Fruit fly (Drosophila melanogaster) Kc167 (cell line): Measurements from ENCODE around the gene CG34117.

Source experiments
- Myc ChIP-seq: fragments of >200 bp; optimal IDR thresholded peaks from 2 replicates; lab custom pipeline; 2017; ENCODE audit warnings: missing external identifiers
- Sin3A ChIP-seq: fragments of >200 bp; optimal IDR thresholded peaks from 2 replicates; lab custom pipeline; 2018; ENCODE audit warnings: missing external identifiers
- h ChIP-seq: fragments of >200 bp; optimal IDR thresholded peaks from 3 replicates; lab custom pipeline; 2018; ENCODE audit warnings: missing external identifiers
- insv ChIP-seq: fragments of >200 bp; optimal IDR thresholded peaks from 3 replicates; lab custom pipeline; 2018; ENCODE audit warnings: missing external identifiers
- psq ChIP-seq: fragments of >200 bp; optimal IDR thresholded peaks from 2 replicates; lab custom pipeline; 2017; ENCODE audit warnings: missing external identifiers

dm6 chr3R:9378644-9379411, 21.0 kb downstream of the CG34117 start:
- no peak for TF ChIP-seq Sin3A (lab: Kevin White, UChicago)
- TF ChIP-seq h (lab: Kevin White, UChicago), result no peak
- TF ChIP-seq psq (lab: Kevin White, UChicago), result no peak
- TF ChIP-seq insv (lab: Kevin White, UChicago), result no peak
- TF ChIP-seq Myc (lab: Kevin White, UChicago), result no peak
